Worm (Caenorhabditis elegans) whole organism, young adult: ENCODE measurements around the gene ZK742.4.

ENCODE experiments used
- B0336.3 ChIP-seq: fragments of 200-800 bp; sonication (Bioruptor generic); IDR thresholded peaks from 2 replicates; pipeline ENCODE4 v1.3.6; 2022; ENCODE audit warnings: missing genetic modification characterization, missing compliant biosample characterization
- F10E7.11 ChIP-seq: sonication (generic microtip); optimal IDR thresholded peaks from 2 replicates; lab custom pipeline; 2017; ENCODE audit warnings: mild to moderate bottlenecking, missing genetic modification characterization, moderate library complexity, missing compliant biosample characterization
- F22D6.2 ChIP-seq: sonication (generic microtip); optimal IDR thresholded peaks from 2 replicates; lab custom pipeline; 2016; ENCODE audit warnings: mild to moderate bottlenecking, missing genetic modification characterization, missing compliant biosample characterization
- F23B12.7 ChIP-seq: sonication (generic microtip); optimal IDR thresholded peaks from 2 replicates; lab custom pipeline; 2017; ENCODE audit warnings: missing genetic modification characterization, mild to moderate bottlenecking, missing compliant biosample characterization, antibody characterized with exemption, moderate library complexity; ENCODE audit not compliant: insufficient read depth
- F33H1.4 ChIP-seq: fragments of 200-800 bp; sonication (Bioruptor generic); IDR thresholded peaks from 2 replicates; pipeline ENCODE4 v1.3.6; 2022; ENCODE audit warnings: missing genetic modification reagents, missing genetic modification characterization, missing compliant biosample characterization
- F37B4.10 ChIP-seq: fragments of 200-800 bp; sonication (Bioruptor generic); IDR thresholded peaks from 2 replicates; pipeline ENCODE4 v1.3.6; 2022; ENCODE audit warnings: missing genetic modification characterization, missing compliant biosample characterization
- F55B11.4 ChIP-seq: sonication (generic microtip); optimal IDR thresholded peaks from 2 replicates; lab custom pipeline; 2016; ENCODE audit warnings: missing compliant biosample characterization, missing genetic modification characterization, borderline replicate concordance; ENCODE audit not compliant: insufficient read depth
- F57C9.4 ChIP-seq: sonication (generic microtip); optimal IDR thresholded peaks from 2 replicates; lab custom pipeline; 2017; ENCODE audit warnings: mild to moderate bottlenecking, missing genetic modification characterization, missing compliant biosample characterization
- T26A5.8 ChIP-seq: sonication (generic microtip); optimal IDR thresholded peaks from 2 replicates; lab custom pipeline; 2016; ENCODE audit warnings: missing genetic modification characterization, missing compliant biosample characterization
- Y56A3A.18 ChIP-seq: fragments of 200-800 bp; sonication (Bioruptor generic); IDR thresholded peaks from 2 replicates; pipeline ENCODE4 v1.3.6; 2022; ENCODE audit warnings: missing genetic modification reagents, missing genetic modification characterization, missing compliant biosample characterization
- Y79H2A.3 ChIP-seq: fragments of 200-800 bp; sonication (Bioruptor generic); conservative IDR thresholded peaks from 2 replicates; pipeline ENCODE4 v1.3.6; 2022; ENCODE audit warnings: missing genetic modification reagents, missing genetic modification characterization, missing compliant biosample characterization
- ZK185.1 ChIP-seq: sonication (generic microtip); optimal IDR thresholded peaks from 2 replicates; lab custom pipeline; 2016; ENCODE audit warnings: mild to moderate bottlenecking, missing genetic modification characterization, missing compliant biosample characterization; ENCODE audit not compliant: poor library complexity, severe bottlenecking
- aptf-3 ChIP-seq: fragments of 200-800 bp; sonication (Bioruptor generic); IDR thresholded peaks from 2 replicates; pipeline ENCODE4 v1.3.6; 2022; ENCODE audit warnings: missing genetic modification characterization, missing compliant biosample characterization
- atf-7 ChIP-seq: sonication (generic microtip); optimal IDR thresholded peaks from 2 replicates; lab custom pipeline; 2017; ENCODE audit warnings: mild to moderate bottlenecking, missing genetic modification characterization, missing compliant biosample characterization
- athp-1 ChIP-seq: sonication (generic microtip); optimal IDR thresholded peaks from 2 replicates; lab custom pipeline; 2017; ENCODE audit warnings: mild to moderate bottlenecking, missing genetic modification characterization, missing compliant biosample characterization
- ceh-100 ChIP-seq: fragments of 200-800 bp; sonication (Bioruptor generic); IDR thresholded peaks from 2 replicates; pipeline ENCODE4 v1.3.6; 2022; ENCODE audit warnings: missing genetic modification reagents, missing genetic modification characterization, missing compliant biosample characterization
- ceh-27 ChIP-seq: fragments of 200-800 bp; sonication (Bioruptor generic); optimal IDR thresholded peaks from 2 replicates; lab custom pipeline; 2018; ENCODE audit warnings: mild to moderate bottlenecking, missing genetic modification characterization, moderate library complexity, missing compliant biosample characterization
- ceh-79 ChIP-seq: sonication (generic microtip); optimal IDR thresholded peaks from 2 replicates; lab custom pipeline; 2017; ENCODE audit warnings: mild to moderate bottlenecking, missing genetic modification characterization, missing compliant biosample characterization
- dpl-1 ChIP-seq: fragments of 150-350 bp; optimal IDR thresholded peaks from 2 replicates; lab custom pipeline; 2014; ENCODE audit warnings: missing biosample characterization, missing genetic modification reagents, missing genetic modification characterization
- egl-18 ChIP-seq: fragments of 200-800 bp; sonication (Bioruptor generic); IDR thresholded peaks from 2 replicates; pipeline ENCODE4 v1.3.6; 2022; ENCODE audit warnings: missing genetic modification reagents, missing genetic modification characterization, missing compliant biosample characterization
- fkh-3 ChIP-seq: sonication (generic microtip); optimal IDR thresholded peaks from 2 replicates; lab custom pipeline; 2016; ENCODE audit warnings: mild to moderate bottlenecking, missing genetic modification characterization, missing compliant biosample characterization
- gei-17 ChIP-seq: fragments of 200-800 bp; sonication (Bioruptor generic); optimal IDR thresholded peaks from 2 replicates; lab custom pipeline; 2018; ENCODE audit warnings: mild to moderate bottlenecking, missing genetic modification characterization, missing compliant biosample characterization
- hsf-1 ChIP-seq: fragments of 200-800 bp; sonication (Bioruptor generic); IDR thresholded peaks from 2 replicates; pipeline ENCODE4 v1.3.6; 2022; ENCODE audit warnings: missing genetic modification reagents, missing genetic modification characterization, missing compliant biosample characterization
- lag-1 ChIP-seq: fragments of 200-800 bp; sonication (Bioruptor generic); IDR thresholded peaks from 2 replicates; pipeline ENCODE4 v1.3.6; 2022; ENCODE audit warnings: missing genetic modification reagents, missing genetic modification characterization, missing compliant biosample characterization
- let-526 ChIP-seq: fragments of 200-800 bp; sonication (Bioruptor generic); IDR thresholded peaks from 2 replicates; pipeline ENCODE4 v1.3.6; 2022; ENCODE audit warnings: missing genetic modification reagents, missing genetic modification characterization, missing compliant biosample characterization
- let-607 ChIP-seq, 2 experiments: fragments of 200-800 bp in 1 of 2; sonication (Bioruptor generic) in 1 of 2; sonication (generic microtip) in 1 of 2; optimal IDR thresholded peaks; 2 replicates each; lab custom pipeline; 2016 to 2018; ENCODE audit warnings: mild to moderate bottlenecking in 2 of 2, missing compliant biosample characterization in 2 of 2, missing genetic modification characterization in 2 of 2, moderate library complexity in 2 of 2, missing genotype in 1 of 2
- lin-35 ChIP-seq, 3 experiments: fragments of 150-350 bp in 2 of 3; sonication (generic microtip) in 1 of 3; optimal IDR thresholded peaks; 2 replicates each; lab custom pipeline; 2014 to 2018; ENCODE audit warnings: missing biosample characterization in 3 of 3, missing genetic modification characterization in 3 of 3, missing genetic modification reagents in 3 of 3
- lin-54 ChIP-seq: fragments of 200-800 bp; sonication (Bioruptor generic); optimal IDR thresholded peaks from 2 replicates; lab custom pipeline; 2018; ENCODE audit warnings: mild to moderate bottlenecking, missing genetic modification characterization, missing compliant biosample characterization
- lir-1 ChIP-seq: fragments of 200-800 bp; sonication (Bioruptor generic); conservative IDR thresholded peaks from 2 replicates; pipeline ENCODE4 v1.3.6; 2022; ENCODE audit warnings: missing genetic modification reagents, missing genetic modification characterization, missing compliant biosample characterization
- lsy-27 ChIP-seq: sonication (generic microtip); optimal IDR thresholded peaks from 2 replicates; lab custom pipeline; 2017; ENCODE audit warnings: missing genetic modification characterization, mild to moderate bottlenecking, missing compliant biosample characterization, antibody characterized with exemption, missing genotype, borderline replicate concordance; ENCODE audit not compliant: insufficient read depth
- mcd-1 ChIP-seq: fragments of 200-800 bp; sonication (Bioruptor generic); IDR thresholded peaks from 2 replicates; pipeline ENCODE4 v1.3.6; 2022; ENCODE audit warnings: missing genetic modification reagents, missing genetic modification characterization, missing compliant biosample characterization
- nhr-27 ChIP-seq: fragments of 200-800 bp; sonication (Bioruptor generic); optimal IDR thresholded peaks from 2 replicates; lab custom pipeline; 2018; ENCODE audit warnings: mild to moderate bottlenecking, missing genetic modification characterization, moderate library complexity, missing compliant biosample characterization
- nhr-80 ChIP-seq: sonication (generic microtip); optimal IDR thresholded peaks from 2 replicates; lab custom pipeline; 2016; ENCODE audit warnings: missing genetic modification characterization, missing compliant biosample characterization
- nhr-90 ChIP-seq: sonication (generic microtip); optimal IDR thresholded peaks from 2 replicates; lab custom pipeline; 2016; ENCODE audit warnings: missing genotype, mild to moderate bottlenecking, missing genetic modification characterization, missing compliant biosample characterization
- rcor-1 ChIP-seq: fragments of 200-800 bp; sonication (Bioruptor generic); IDR thresholded peaks from 2 replicates; pipeline ENCODE4 v1.3.6; 2022; ENCODE audit warnings: missing genetic modification reagents, missing genetic modification characterization, missing compliant biosample characterization
- repo-1 ChIP-seq: sonication (generic microtip); optimal IDR thresholded peaks from 2 replicates; lab custom pipeline; 2017; ENCODE audit warnings: mild to moderate bottlenecking, missing genetic modification characterization, missing compliant biosample characterization
- unc-62 ChIP-seq: fragments of 150-350 bp; optimal IDR thresholded peaks from 2 replicates; lab custom pipeline; 2014; ENCODE audit warnings: missing biosample characterization, missing genetic modification reagents, missing genetic modification characterization
- xnd-1 ChIP-seq: sonication (generic microtip); optimal IDR thresholded peaks from 2 replicates; lab custom pipeline; 2016; ENCODE audit warnings: missing genotype, missing genetic modification reagents, missing genetic modification characterization, missing compliant biosample characterization
- ztf-22 ChIP-seq: fragments of 200-800 bp; sonication (Bioruptor generic); optimal IDR thresholded peaks from 2 replicates; lab custom pipeline; 2018; ENCODE audit warnings: mild to moderate bottlenecking, missing genetic modification characterization, moderate library complexity, missing compliant biosample characterization
- ztf-25 ChIP-seq: fragments of 200-800 bp; sonication (Bioruptor generic); IDR thresholded peaks from 2 replicates; pipeline ENCODE4 v1.3.6; 2022; ENCODE audit warnings: missing genetic modification reagents, missing genetic modification characterization, missing compliant biosample characterization
- ztf-6 ChIP-seq: fragments of 200-800 bp; sonication (Bioruptor generic); IDR thresholded peaks from 2 replicates; pipeline ENCODE4 v1.3.6; 2022; ENCODE audit warnings: missing genetic modification reagents, missing genetic modification characterization, missing compliant biosample characterization

The ZK742.4 gene

ce11 chrV:7820270-7820669 is 8.7 kb upstream of the ZK742.4 start, which contains the start of gene lbp-4 (continued):
- peak; percentile 65; the same call in 1 of the 2 replicates for TF ChIP-seq mcd-1 (GFP tag; lab: Robert Waterston, UW)
- TF ChIP-seq F33H1.4, result no peak
- TF ChIP-seq let-526 (GFP tag; lab: Robert Waterston, UW), result no peak
- TF ChIP-seq ceh-100 (GFP tag; lab: Robert Waterston, UW), result peak; percentile 92
- TF ChIP-seq nhr-80 (tag; lab: Kevin White, UChicago), result peak; percentile 74
- TF ChIP-seq fkh-3 (tag; lab: Kevin White, UChicago), result no peak
- no peak for TF ChIP-seq rcor-1 (GFP tag; lab: Robert Waterston, UW)
- TF ChIP-seq F22D6.2 (tag; lab: Kevin White, UChicago), result no peak
- TF ChIP-seq let-607 (tag; optimal IDR thresholded peaks at IDR 0.05; lab: Kevin White, UChicago), result no peak
- no peak for TF ChIP-seq aptf-3
- no peak for TF ChIP-seq Y56A3A.18 (GFP tag; lab: Robert Waterston, UW)
- no peak for TF ChIP-seq F55B11.4 (tag; lab: Kevin White, UChicago)
- TF ChIP-seq ztf-25 (GFP tag; lab: Robert Waterston, UW), result no peak
- no peak for TF ChIP-seq lin-35 (GFP tag; optimal IDR thresholded peaks at IDR 0.05; lab: Kevin White, UChicago)
- TF ChIP-seq F23B12.7 (tag; lab: Kevin White, UChicago), result peak; percentile 74
- TF ChIP-seq ceh-27 (GFP tag; lab: Kevin White, UChicago), result peak; percentile 15
- no peak for TF ChIP-seq ztf-6 (GFP tag; lab: Robert Waterston, UW)
- TF ChIP-seq athp-1 (tag; lab: Kevin White, UChicago), result no peak
- no peak for TF ChIP-seq ceh-79
- TF ChIP-seq gei-17 (GFP tag; lab: Kevin White, UChicago), result no peak
- TF ChIP-seq F37B4.10 (GFP tag; lab: Robert Waterston, UW), result no peak
- no peak for TF ChIP-seq lsy-27 (tag; lab: Kevin White, UChicago)
- no peak for TF ChIP-seq lag-1 (GFP tag; lab: Robert Waterston, UW)
- TF ChIP-seq repo-1, result no peak
- TF ChIP-seq hsf-1 (GFP tag; lab: Robert Waterston, UW), result no peak
- TF ChIP-seq lir-1, result no peak
- peak; percentile 24 for TF ChIP-seq ZK185.1 (tag; lab: Kevin White, UChicago)
- no peak for TF ChIP-seq unc-62 (GFP tag; lab: Kevin White, UChicago)

DNA sequence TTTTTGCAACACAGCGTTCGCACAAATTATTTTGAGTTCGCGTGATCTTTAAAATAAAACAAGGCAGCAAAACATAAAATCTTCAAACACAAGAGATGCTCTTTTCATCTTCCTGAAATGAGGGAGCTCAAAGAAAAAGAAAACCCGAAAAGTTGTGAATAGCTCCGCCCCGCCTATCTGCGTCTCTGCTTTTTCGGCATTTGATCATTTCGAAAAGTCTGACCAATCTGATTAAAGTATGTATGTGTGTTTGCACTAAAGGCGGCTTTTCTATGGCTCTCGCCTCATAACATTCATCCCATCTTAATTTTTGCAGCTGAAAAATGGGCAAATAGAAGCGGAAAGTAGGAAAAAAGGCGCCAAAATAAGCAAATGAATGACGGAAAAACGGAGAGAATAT is 8.0 kb upstream of the ZK742.4 start:
- TF ChIP-seq atf-7 (tag; lab: Kevin White, UChicago), result no peak
- TF ChIP-seq nhr-90 (tag; lab: Kevin White, UChicago), result no peak
- no peak for TF ChIP-seq mcd-1 (GFP tag; lab: Robert Waterston, UW)
- no peak for TF ChIP-seq lin-54 (GFP tag; lab: Kevin White, UChicago)
- TF ChIP-seq F10E7.11 (tag; lab: Kevin White, UChicago), result no peak
- TF ChIP-seq F57C9.4 (tag; lab: Kevin White, UChicago), result no peak
- no peak for TF ChIP-seq B0336.3
- TF ChIP-seq dpl-1, result no peak
- TF ChIP-seq ztf-22 (GFP tag; lab: Kevin White, UChicago), result no peak
- TF ChIP-seq nhr-27 (tag; lab: Kevin White, UChicago), result no peak
- no peak for TF ChIP-seq athp-1 (tag; lab: Kevin White, UChicago)
- no peak for TF ChIP-seq Y79H2A.3
- no peak for TF ChIP-seq egl-18
- TF ChIP-seq xnd-1 (tag; lab: Kevin White, UChicago), result no peak
- TF ChIP-seq hsf-1 (GFP tag; lab: Robert Waterston, UW), result no peak
- no peak for TF ChIP-seq gei-17 (GFP tag; lab: Kevin White, UChicago)
- TF ChIP-seq T26A5.8 (tag; lab: Kevin White, UChicago), result no peak
